Worm (Caenorhabditis elegans) whole organism, L1 larva: Measurements from ENCODE around the gene ghi-1.

Experiments
- C04F5.9 ChIP-seq: sonication (generic microtip); optimal IDR thresholded peaks from 2 replicates; lab custom pipeline; 2016; ENCODE audit warnings: missing genetic modification characterization, missing compliant biosample characterization
- C34B4.2 ChIP-seq: sonication (generic microtip); optimal IDR thresholded peaks from 2 replicates; lab custom pipeline; 2017; ENCODE audit warnings: mild to moderate bottlenecking, missing genetic modification characterization, missing compliant biosample characterization
- F16B12.6 ChIP-seq: fragments of 150-350 bp; optimal IDR thresholded peaks from 2 replicates; lab custom pipeline; 2014; ENCODE audit warnings: missing biosample characterization, missing genetic modification characterization
- Y116A8C.19 ChIP-seq: sonication (generic microtip); optimal IDR thresholded peaks from 2 replicates; lab custom pipeline; 2016; ENCODE audit warnings: missing compliant biosample characterization, missing genetic modification characterization, borderline replicate concordance
- aha-1 ChIP-seq: fragments of 150-350 bp; optimal IDR thresholded peaks from 2 replicates; lab custom pipeline; 2014; ENCODE audit warnings: missing biosample characterization, missing genetic modification characterization
- aly-2 ChIP-seq: fragments of 150-350 bp; optimal IDR thresholded peaks from 2 replicates; lab custom pipeline; 2014; ENCODE audit warnings: missing biosample characterization, missing genetic modification characterization
- ceh-63 ChIP-seq: fragments of 200-800 bp; sonication (Bioruptor generic); optimal IDR thresholded peaks from 2 replicates; lab custom pipeline; 2018; ENCODE audit warnings: mild to moderate bottlenecking, missing genetic modification characterization, missing compliant biosample characterization
- ceh-8 ChIP-seq: fragments of 200-800 bp; sonication (Bioruptor generic); optimal IDR thresholded peaks from 2 replicates; lab custom pipeline; 2018; ENCODE audit warnings: mild to moderate bottlenecking, missing genetic modification characterization, moderate library complexity, missing compliant biosample characterization
- ceh-82 ChIP-seq, 3 experiments: fragments of 150-350 bp in 1 of 3; sonication (generic microtip) in 2 of 3; optimal IDR thresholded peaks; 2 replicates each; lab custom pipeline; 2014 to 2017; ENCODE audit warnings: missing biosample characterization in 3 of 3, missing genetic modification characterization in 3 of 3
- dsc-1 ChIP-seq: sonication (generic microtip); optimal IDR thresholded peaks from 2 replicates; lab custom pipeline; 2016; ENCODE audit warnings: mild to moderate bottlenecking, missing genetic modification characterization, missing compliant biosample characterization
- efl-3 ChIP-seq: fragments of 200-800 bp; sonication (Bioruptor generic); optimal IDR thresholded peaks from 2 replicates; lab custom pipeline; 2018; ENCODE audit warnings: mild to moderate bottlenecking, missing genetic modification characterization, missing compliant biosample characterization
- egl-13 ChIP-seq: sonication (generic microtip); optimal IDR thresholded peaks from 2 replicates; lab custom pipeline; 2016; ENCODE audit warnings: missing genotype, missing genetic modification reagents, missing genetic modification characterization, missing compliant biosample characterization
- egl-27 ChIP-seq, 2 experiments: fragments of 150-350 bp in 1 of 2; sonication (generic microtip); optimal IDR thresholded peaks; 3 replicates each; lab custom pipeline; 2017 to 2018; ENCODE audit warnings: missing biosample characterization in 2 of 2, missing genetic modification characterization in 2 of 2, missing genetic modification reagents in 2 of 2
- elt-3 ChIP-seq, 6 experiments: fragments of 150-350 bp in 1 of 6; sonication (generic microtip); optimal IDR thresholded peaks; 2 replicates each; lab custom pipeline; 2017 to 2018; ENCODE audit warnings: missing biosample characterization in 6 of 6, missing genetic modification characterization in 6 of 6, inconsistent platforms in 1 of 6
- ets-5 ChIP-seq: fragments of 200-800 bp; sonication (Bioruptor generic); IDR thresholded peaks from 2 replicates; pipeline ENCODE4 v1.3.6; 2022; ENCODE audit warnings: missing genetic modification characterization, missing compliant biosample characterization
- fkh-10 ChIP-seq: sonication (generic microtip); optimal IDR thresholded peaks from 2 replicates; lab custom pipeline; 2017; ENCODE audit warnings: missing biosample characterization, missing genetic modification reagents, missing genetic modification characterization
- fkh-4 ChIP-seq: sonication (generic microtip); optimal IDR thresholded peaks from 2 replicates; lab custom pipeline; 2016; ENCODE audit warnings: missing compliant biosample characterization, missing genetic modification characterization, borderline replicate concordance
- fos-1 ChIP-seq: fragments of 150-350 bp; optimal IDR thresholded peaks from 2 replicates; lab custom pipeline; 2014; ENCODE audit warnings: missing biosample characterization, missing genetic modification characterization
- grh-1 ChIP-seq: fragments of 200-800 bp; sonication (Bioruptor generic); IDR thresholded peaks from 2 replicates; pipeline ENCODE4 v1.3.6; 2022; ENCODE audit warnings: missing genetic modification reagents, missing genetic modification characterization, missing compliant biosample characterization
- hlh-17 ChIP-seq: fragments of 200-800 bp; sonication (Bioruptor generic); optimal IDR thresholded peaks from 2 replicates; lab custom pipeline; 2018; ENCODE audit warnings: missing genetic modification characterization, mild to moderate bottlenecking, missing compliant biosample characterization, moderate library complexity, borderline replicate concordance
- isw-1 ChIP-seq: fragments of 200-800 bp; sonication (Bioruptor generic); IDR thresholded peaks from 2 replicates; pipeline ENCODE4 v1.3.6; 2022; ENCODE audit warnings: missing genetic modification characterization, missing compliant biosample characterization
- jun-1 ChIP-seq: fragments of 150-350 bp; optimal IDR thresholded peaks from 2 replicates; lab custom pipeline; 2014; ENCODE audit warnings: missing biosample characterization, missing genetic modification reagents, missing genetic modification characterization
- lin-13 ChIP-seq: fragments of 150-350 bp; optimal IDR thresholded peaks from 2 replicates; lab custom pipeline; 2014; ENCODE audit warnings: missing biosample characterization, missing genetic modification reagents, missing genetic modification characterization
- lin-14 ChIP-seq: fragments of 200-800 bp; sonication (Bioruptor generic); optimal IDR thresholded peaks from 2 replicates; lab custom pipeline; 2018; ENCODE audit warnings: mild to moderate bottlenecking, missing genetic modification characterization, moderate library complexity, missing compliant biosample characterization
- lin-35 ChIP-seq, 2 experiments: fragments of 150-350 bp; optimal IDR thresholded peaks; 2 replicates each; lab custom pipeline; 2014; ENCODE audit warnings: missing biosample characterization in 2 of 2, missing genetic modification characterization in 2 of 2, missing genetic modification reagents in 2 of 2
- lin-39 ChIP-seq: fragments of 150-350 bp; optimal IDR thresholded peaks from 2 replicates; lab custom pipeline; 2014; ENCODE audit warnings: missing biosample characterization, missing genetic modification reagents, missing genetic modification characterization
- lsy-2 ChIP-seq, 2 experiments: fragments of 150-350 bp; optimal IDR thresholded peaks; 2 replicates each; lab custom pipeline; 2014; ENCODE audit warnings: missing biosample characterization in 2 of 2, missing genetic modification characterization in 2 of 2
- mdl-1 ChIP-seq, 2 experiments: fragments of 150-350 bp; optimal IDR thresholded peaks; 2 replicates each; lab custom pipeline; 2014 to 2017; ENCODE audit warnings: missing biosample characterization in 2 of 2, missing genetic modification characterization in 2 of 2, inconsistent platforms in 1 of 2
- mep-1 ChIP-seq: fragments of 150-350 bp; optimal IDR thresholded peaks from 2 replicates; lab custom pipeline; 2014; ENCODE audit warnings: missing biosample characterization, missing genetic modification characterization
- nhr-11 ChIP-seq: fragments of 150-350 bp; optimal IDR thresholded peaks from 2 replicates; lab custom pipeline; 2014; ENCODE audit warnings: missing biosample characterization, missing genetic modification characterization
- nhr-19 ChIP-seq: fragments of 200-800 bp; sonication (Bioruptor generic); conservative IDR thresholded peaks from 2 replicates; pipeline ENCODE4 v1.3.6; 2022; ENCODE audit warnings: missing genetic modification characterization, missing compliant biosample characterization
- nhr-28 ChIP-seq: fragments of 150-350 bp; optimal IDR thresholded peaks from 2 replicates; lab custom pipeline; 2014; ENCODE audit warnings: missing biosample characterization, missing genetic modification characterization
- nhr-76 ChIP-seq: sonication (generic microtip); optimal IDR thresholded peaks from 2 replicates; lab custom pipeline; 2017; ENCODE audit warnings: missing biosample characterization, missing genetic modification characterization
- nhr-85 ChIP-seq: sonication (generic microtip); peaks from one replicate; lab custom pipeline; 2016; ENCODE audit warnings: missing genetic modification characterization, inconsistent platforms, missing compliant biosample characterization
- nhr-90 ChIP-seq: sonication (generic microtip); optimal IDR thresholded peaks from 2 replicates; lab custom pipeline; 2016; ENCODE audit warnings: mild to moderate bottlenecking, missing genetic modification characterization, missing compliant biosample characterization; ENCODE audit not compliant: poor library complexity
- pax-3 ChIP-seq: fragments of 200-800 bp; sonication (Bioruptor generic); optimal IDR thresholded peaks from 2 replicates; lab custom pipeline; 2018; ENCODE audit warnings: mild to moderate bottlenecking, missing genetic modification characterization, moderate library complexity, missing compliant biosample characterization
- sup-37 ChIP-seq: fragments of 200-800 bp; sonication (Bioruptor generic); optimal IDR thresholded peaks from 2 replicates; lab custom pipeline; 2018; ENCODE audit warnings: mild to moderate bottlenecking, missing genetic modification characterization, missing compliant biosample characterization
- swsn-7 ChIP-seq: sonication (generic microtip); optimal IDR thresholded peaks from 2 replicates; lab custom pipeline; 2016; ENCODE audit warnings: missing genetic modification characterization, missing compliant biosample characterization
- tbx-2 ChIP-seq: sonication (generic microtip); optimal IDR thresholded peaks from 2 replicates; lab custom pipeline; 2016; ENCODE audit warnings: missing genetic modification characterization, missing compliant biosample characterization
- unc-30 ChIP-seq: sonication (generic microtip); optimal IDR thresholded peaks from 2 replicates; lab custom pipeline; 2017; ENCODE audit warnings: missing biosample characterization, missing genetic modification characterization
- unc-62 ChIP-seq: fragments of 150-350 bp; optimal IDR thresholded peaks from 2 replicates; lab custom pipeline; 2014; ENCODE audit warnings: missing biosample characterization, missing genetic modification reagents, missing genetic modification characterization
- unc-98 ChIP-seq: fragments of 200-800 bp; sonication (Bioruptor generic); IDR thresholded peaks from 2 replicates; pipeline ENCODE4 v1.3.6; 2022; ENCODE audit warnings: missing genetic modification characterization, missing compliant biosample characterization
- vab-15 ChIP-seq: sonication (generic microtip); optimal IDR thresholded peaks from 2 replicates; lab custom pipeline; 2017; ENCODE audit warnings: missing genotype, mild to moderate bottlenecking, missing genetic modification characterization, missing compliant biosample characterization
- xbp-1 ChIP-seq: sonication (generic microtip); optimal IDR thresholded peaks from 2 replicates; lab custom pipeline; 2016; ENCODE audit warnings: missing genetic modification characterization, missing compliant biosample characterization
- zag-1 ChIP-seq: fragments of 150-350 bp; optimal IDR thresholded peaks from 2 replicates; lab custom pipeline; 2014; ENCODE audit warnings: missing biosample characterization, missing genetic modification characterization
- ztf-11 ChIP-seq, 2 experiments: sonication (generic microtip); optimal IDR thresholded peaks; 2 replicates each; lab custom pipeline; 2016 to 2017; ENCODE audit warnings: missing genetic modification characterization in 2 of 2, missing biosample characterization in 1 of 2, missing compliant biosample characterization in 1 of 2
- ztf-4 ChIP-seq: fragments of 150-350 bp; optimal IDR thresholded peaks from 2 replicates; lab custom pipeline; 2014; ENCODE audit warnings: missing biosample characterization, missing genetic modification characterization

The ghi-1 gene

ce11 chrII:11634057-11634676 lies 12.4 kb upstream of the ghi-1 start (continued):
- TF ChIP-seq aha-1 (no peak), C34B4.2 (tag; lab: Kevin White, UChicago) (no peak)

ce11 chrII:11634681-11635527 lies 11.6 kb upstream of the ghi-1 start:
- TF ChIP-seq nhr-76 (no peak), dsc-1 (tag; lab: Kevin White, UChicago) (peak; percentile 42), ceh-63 (GFP tag; lab: Kevin White, UChicago) (no peak), aly-2 (tag; lab: Kevin White, UChicago) (no peak), jun-1 (tag; lab: Kevin White, UChicago) (peak; percentile 86), elt-3 (tag; optimal IDR thresholded peaks at IDR 0.05; lab: Kevin White, UChicago) (peak in 2 of 6 experiments; percentile 21 to 63), unc-98 (GFP tag; lab: Robert Waterston, UW) (no peak), nhr-90 (tag; lab: Kevin White, UChicago) (peak; percentile 56), ceh-82 (tag; optimal IDR thresholded peaks at IDR 0.05; lab: Kevin White, UChicago) (peak; percentile 63 to 81 (median 78)), efl-3 (GFP tag; lab: Kevin White, UChicago) (no peak), swsn-7 (tag; lab: Kevin White, UChicago) (peak; percentile 85), tbx-2 (peak; percentile 84), vab-15 (peak; percentile 20), lin-39 (tag; lab: Kevin White, UChicago) (no peak), unc-62 (no peak), F16B12.6 (tag; lab: Kevin White, UChicago) (peak; percentile 15), nhr-28 (tag; lab: Kevin White, UChicago) (no peak), aha-1 (no peak), mep-1 (tag; lab: Kevin White, UChicago) (peak; percentile 36), nhr-85 (tag; lab: Kevin White, UChicago) (peak; percentile 86), hlh-17 (GFP tag; lab: Kevin White, UChicago) (no peak), Y116A8C.19 (tag; lab: Kevin White, UChicago) (no peak), fos-1 (tag; lab: Kevin White, UChicago) (peak; percentile 46), lin-35 (GFP tag; optimal IDR thresholded peaks at IDR 0.05; lab: Kevin White, UChicago) (peak; percentile 57 to 66), nhr-11 (peak; percentile 19), ztf-4 (tag; lab: Kevin White, UChicago) (peak; percentile 83), fkh-10 (peak; percentile 67), egl-13 (tag; lab: Kevin White, UChicago) (peak; percentile 63), unc-30 (tag; lab: Kevin White, UChicago) (no peak), fkh-4 (tag; lab: Kevin White, UChicago) (no peak), C04F5.9 (tag; lab: Kevin White, UChicago) (no peak), isw-1 (GFP tag; lab: Robert Waterston, UW) (0 out of 2 replicates have a peak, but pooled peaks have one; percentile 6), egl-27 (tag; optimal IDR thresholded peaks at IDR 0.05; lab: Kevin White, UChicago) (peak in 1 of 2 experiments; percentile 44), ztf-11 (tag; optimal IDR thresholded peaks at IDR 0.05; lab: Kevin White, UChicago) (peak in 1 of 2 experiments; percentile 61), grh-1 (GFP tag; lab: Robert Waterston, UW) (peak; percentile 49), ceh-8 (GFP tag; lab: Kevin White, UChicago) (peak; percentile 65), lin-13 (peak; percentile 51), zag-1 (tag; lab: Kevin White, UChicago) (no peak), xbp-1 (tag; lab: Kevin White, UChicago) (peak; percentile 98), mdl-1 (tag; optimal IDR thresholded peaks at IDR 0.05; lab: Kevin White, UChicago) (peak in 1 of 2 experiments; percentile 88), pax-3 (tag; lab: Kevin White, UChicago) (peak; percentile 52), nhr-19 (peak; percentile 79), ets-5 (GFP tag; lab: Robert Waterston, UW) (no peak), lin-14 (GFP tag; lab: Kevin White, UChicago) (peak; percentile 95), lsy-2 (tag; optimal IDR thresholded peaks at IDR 0.05; lab: Kevin White, UChicago) (peak; percentile 63 to 74), sup-37 (GFP tag; lab: Kevin White, UChicago) (peak; percentile 49)
